Fruit fly (Drosophila melanogaster): Measurements from ENCODE around the gene CG7420.

The CG7420 gene

dm6 chr2L:1473427-1473826 lies 29.3 kb downstream of the CG7420 start (continued):
- TF ChIP-seq Rfx (GFP tag; IDR thresholded peaks at IDR 0.05) (peak; percentile 48; the same call in 1 of the 2 replicates), Fer1 (GFP tag; optimal IDR thresholded peaks at IDR 0.05) (no peak), CG17359 (tag; optimal IDR thresholded peaks at IDR 0.05) (peak; percentile 22), stc (GFP tag; IDR thresholded peaks at IDR 0.05) (no peak), odd (GFP tag; optimal IDR thresholded peaks at IDR 0.05) (no peak), sisA (GFP tag; IDR thresholded peaks at IDR 0.05) (peak; percentile 47), CG10431 (GFP tag; optimal IDR thresholded peaks at IDR 0.05) (no peak), CG16813 (GFP tag; IDR thresholded peaks at IDR 0.05; ENCODE audit: partially characterized antibody) (no peak), CG2678 (tag; optimal IDR thresholded peaks at IDR 0.05) (peak; percentile 47), fd96Cb (tag; optimal IDR thresholded peaks at IDR 0.05) (peak; percentile 35), crc (GFP tag; optimal IDR thresholded peaks at IDR 0.05) (no peak), cas (GFP tag; IDR thresholded peaks at IDR 0.05) (no peak), CHES-1-like (GFP tag; optimal IDR thresholded peaks at IDR 0.05) (no peak), CG5245 (GFP tag; optimal IDR thresholded peaks at IDR 0.05) (no peak), CG8944 (GFP tag; optimal IDR thresholded peaks at IDR 0.05) (peak; percentile 8), lab (GFP tag; optimal IDR thresholded peaks at IDR 0.05) (peak; percentile 43), tin (GFP tag; optimal IDR thresholded peaks at IDR 0.05) (peak; percentile 27), Usf (GFP tag; optimal IDR thresholded peaks at IDR 0.05) (no peak), gt (GFP tag; IDR thresholded peaks at IDR 0.05) (peak; percentile 45; the same call in 1 of the 2 replicates), CG4820 (GFP tag; optimal IDR thresholded peaks at IDR 0.05) (peak; percentile 18), Ets65A (GFP tag) (no peak), ATbp (GFP tag; optimal IDR thresholded peaks at IDR 0.05) (peak; percentile 24), H15 (GFP tag; IDR thresholded peaks at IDR 0.05) (peak; percentile 56; the same call in 1 of the 3 replicates), Lpt (GFP tag; optimal IDR thresholded peaks at IDR 0.05) (no peak), ac (GFP tag; optimal IDR thresholded peaks at IDR 0.05) (no peak), fu2 (GFP tag; optimal IDR thresholded peaks at IDR 0.05) (no peak), Hr39 (optimal IDR thresholded peaks at IDR 0.05) (no peak), slp2 (GFP tag; optimal IDR thresholded peaks at IDR 0.05) (no peak), dmrt11E (tag; optimal IDR thresholded peaks at IDR 0.05) (peak; percentile 66), her (GFP tag; optimal IDR thresholded peaks at IDR 0.05) (no peak), seq (GFP tag; IDR thresholded peaks at IDR 0.05) (0 out of 2 replicates have a peak, but pooled peaks have one; percentile 40), lilli (GFP tag; optimal IDR thresholded peaks at IDR 0.05) (peak; percentile 27), ase (GFP tag; IDR thresholded peaks at IDR 0.05) (peak; percentile 62; the same call in 2 of the 3 replicates), danr (GFP tag; IDR thresholded peaks at IDR 0.05) (no peak), Aef1 (GFP tag; IDR thresholded peaks at IDR 0.05) (peak; percentile 23; the same call in 1 of the 3 replicates), gem (tag; optimal IDR thresholded peaks at IDR 0.05) (peak; percentile 53), Dll (GFP tag; IDR thresholded peaks at IDR 0.05; ENCODE audit: partially characterized antibody) (no peak), CG10979 (tag; optimal IDR thresholded peaks at IDR 0.05) (peak; percentile 64), pan (optimal IDR thresholded peaks at IDR 0.05) (peak in 1 of 2 experiments; percentile 30), pan (GFP tag; optimal IDR thresholded peaks at IDR 0.05 in 1 of 2, IDR thresholded peaks at IDR 0.05 in 1 of 2) (peak in 1 of 2 experiments; percentile 57), Fer3 (tag; optimal IDR thresholded peaks at IDR 0.05) (no peak), croc (GFP tag; conservative IDR thresholded peaks at IDR 0.05) (peak; percentile 61), Dref (GFP tag; IDR thresholded peaks at IDR 0.05) (no peak), CG13775 (GFP tag; optimal IDR thresholded peaks at IDR 0.05) (peak; percentile 30), CG1792 (GFP tag; optimal IDR thresholded peaks at IDR 0.05) (no peak), bigmax (GFP tag; optimal IDR thresholded peaks at IDR 0.05) (no peak), CG13123 (GFP tag; optimal IDR thresholded peaks at IDR 0.05) (no peak), bsh (GFP tag; optimal IDR thresholded peaks at IDR 0.05) (peak in 1 of 2 experiments; percentile 55), CG1603 (tag; optimal IDR thresholded peaks at IDR 0.05) (peak; percentile 68), Mrtf (GFP tag; IDR thresholded peaks at IDR 0.05) (peak; percentile 24; the same call in 1 of the 3 replicates), CG6175 (GFP tag; IDR thresholded peaks at IDR 0.05) (no peak), tll (GFP tag; optimal IDR thresholded peaks at IDR 0.05) (no peak)

Data from whole organism, embryonic.